Worm (Caenorhabditis elegans) whole organism, late embryonic: Measurements from ENCODE around the gene Y53C12B.7.
A peak's percentile ranks its signal among the peaks of the same experiment; 100 is the strongest.

ENCODE experiments used
- C08G9.2 ChIP-seq: sonication (generic microtip); optimal IDR thresholded peaks from 2 replicates; lab custom pipeline; 2016; ENCODE audit warnings: mild to moderate bottlenecking, missing genetic modification characterization, moderate library complexity, missing compliant biosample characterization
- F13H6.1 ChIP-seq: sonication (generic microtip); optimal IDR thresholded peaks from 2 replicates; lab custom pipeline; 2016; ENCODE audit warnings: missing genetic modification characterization, missing compliant biosample characterization
- K02D7.2 ChIP-seq: sonication (generic microtip); optimal IDR thresholded peaks from 2 replicates; lab custom pipeline; 2017; ENCODE audit warnings: mild to moderate bottlenecking, missing genetic modification characterization, missing compliant biosample characterization
- T23F11.4 ChIP-seq: fragments of 200-800 bp; sonication (Bioruptor generic); optimal IDR thresholded peaks from 2 replicates; lab custom pipeline; 2018; ENCODE audit warnings: mild to moderate bottlenecking, missing genetic modification characterization, missing compliant biosample characterization
- Y22D7AL.16 ChIP-seq: sonication (generic microtip); optimal IDR thresholded peaks from 2 replicates; lab custom pipeline; 2016; ENCODE audit warnings: missing genetic modification characterization, missing compliant biosample characterization
- ahr-1 ChIP-seq: sonication (generic microtip); optimal IDR thresholded peaks from 2 replicates; lab custom pipeline; 2016; ENCODE audit warnings: missing genetic modification characterization, missing compliant biosample characterization
- ama-1 ChIP-seq: fragments of 150-350 bp; optimal IDR thresholded peaks from 2 replicates; lab custom pipeline; 2014
- ceh-14 ChIP-seq: sonication (generic microtip); optimal IDR thresholded peaks from 2 replicates; lab custom pipeline; 2016; ENCODE audit warnings: missing genotype, missing genetic modification characterization, missing compliant biosample characterization
- ceh-18 ChIP-seq: sonication (generic microtip); optimal IDR thresholded peaks from 2 replicates; lab custom pipeline; 2016; ENCODE audit warnings: missing genetic modification characterization, missing compliant biosample characterization
- ceh-2 ChIP-seq: sonication (generic microtip); optimal IDR thresholded peaks from 2 replicates; lab custom pipeline; 2016; ENCODE audit warnings: missing genotype, missing genetic modification characterization, missing compliant biosample characterization
- ceh-22 ChIP-seq: sonication (generic microtip); optimal IDR thresholded peaks from 2 replicates; lab custom pipeline; 2017; ENCODE audit warnings: missing biosample characterization, missing genetic modification characterization
- ceh-31 ChIP-seq: sonication (generic microtip); optimal IDR thresholded peaks from 2 replicates; lab custom pipeline; 2016; ENCODE audit warnings: missing genetic modification characterization, missing compliant biosample characterization
- ceh-45 ChIP-seq: fragments of 200-800 bp; sonication (Bioruptor generic); IDR thresholded peaks from 2 replicates; pipeline ENCODE4 v1.3.6; 2022; ENCODE audit warnings: missing genetic modification reagents, missing genetic modification characterization, missing compliant biosample characterization
- ceh-48 ChIP-seq: sonication (generic microtip); optimal IDR thresholded peaks from 2 replicates; lab custom pipeline; 2016; ENCODE audit warnings: missing genetic modification characterization, inconsistent platforms, missing compliant biosample characterization
- ceh-9 ChIP-seq: sonication (generic microtip); optimal IDR thresholded peaks from 2 replicates; lab custom pipeline; 2016; ENCODE audit warnings: mild to moderate bottlenecking, missing genetic modification characterization, inconsistent platforms, missing compliant biosample characterization
- che-1 ChIP-seq: sonication (generic microtip); optimal IDR thresholded peaks from 2 replicates; lab custom pipeline; 2016; ENCODE audit warnings: mild to moderate bottlenecking, missing genetic modification characterization, missing compliant biosample characterization
- dmd-4 ChIP-seq: sonication (generic microtip); optimal IDR thresholded peaks from 2 replicates; lab custom pipeline; 2016; ENCODE audit warnings: borderline replicate concordance, missing genetic modification characterization, missing compliant biosample characterization
- dve-1 ChIP-seq: sonication (generic microtip); optimal IDR thresholded peaks from 2 replicates; lab custom pipeline; 2017; ENCODE audit warnings: antibody characterized with exemption, mild to moderate bottlenecking, missing genetic modification characterization, missing compliant biosample characterization
- ets-4 ChIP-seq: sonication (generic microtip); optimal IDR thresholded peaks from 2 replicates; lab custom pipeline; 2016; ENCODE audit warnings: missing genetic modification characterization, missing compliant biosample characterization
- fax-1 ChIP-seq: sonication (generic microtip); optimal IDR thresholded peaks from 2 replicates; lab custom pipeline; 2016; ENCODE audit warnings: missing genotype, missing genetic modification characterization, missing compliant biosample characterization
- fkh-10 ChIP-seq: fragments of 150-350 bp; optimal IDR thresholded peaks from 2 replicates; lab custom pipeline; 2014; ENCODE audit warnings: missing biosample characterization, missing genetic modification reagents, missing genetic modification characterization
- gmeb-2 ChIP-seq: sonication (generic microtip); optimal IDR thresholded peaks from 2 replicates; lab custom pipeline; 2016; ENCODE audit warnings: missing genetic modification characterization, inconsistent platforms, missing compliant biosample characterization
- hlh-13 ChIP-seq: fragments of 200-800 bp; sonication (Bioruptor generic); optimal IDR thresholded peaks from 2 replicates; lab custom pipeline; 2018; ENCODE audit warnings: mild to moderate bottlenecking, missing genetic modification characterization, missing compliant biosample characterization
- hlh-15 ChIP-seq: sonication (generic microtip); optimal IDR thresholded peaks from 2 replicates; lab custom pipeline; 2016; ENCODE audit warnings: missing genetic modification characterization, missing compliant biosample characterization
- hlh-30 ChIP-seq: sonication (generic microtip); optimal IDR thresholded peaks from 2 replicates; lab custom pipeline; 2017; ENCODE audit warnings: antibody characterized with exemption, missing genetic modification characterization, missing compliant biosample characterization; ENCODE audit not compliant: insufficient read depth
- hlh-6 ChIP-seq: sonication (generic microtip); optimal IDR thresholded peaks from 2 replicates; lab custom pipeline; 2016; ENCODE audit warnings: missing genotype, missing genetic modification characterization, missing compliant biosample characterization
- hlh-8 ChIP-seq: sonication (generic microtip); optimal IDR thresholded peaks from 2 replicates; lab custom pipeline; 2016; ENCODE audit warnings: missing genotype, missing genetic modification characterization, missing compliant biosample characterization
- lim-6 ChIP-seq: sonication (generic microtip); optimal IDR thresholded peaks from 2 replicates; lab custom pipeline; 2016; ENCODE audit warnings: missing genetic modification characterization, missing compliant biosample characterization
- lin-11 ChIP-seq: fragments of 200-800 bp; sonication (Bioruptor generic); optimal IDR thresholded peaks from 2 replicates; lab custom pipeline; 2018; ENCODE audit warnings: mild to moderate bottlenecking, missing genetic modification characterization, missing compliant biosample characterization
- mec-3 ChIP-seq: sonication (generic microtip); optimal IDR thresholded peaks from 2 replicates; lab custom pipeline; 2016; ENCODE audit warnings: borderline replicate concordance, missing genetic modification characterization, missing compliant biosample characterization
- nhr-11 ChIP-seq: fragments of 150-350 bp; optimal IDR thresholded peaks from 2 replicates; lab custom pipeline; 2014; ENCODE audit warnings: missing biosample characterization, missing genetic modification characterization
- nhr-232 ChIP-seq: sonication (generic microtip); optimal IDR thresholded peaks from 2 replicates; lab custom pipeline; 2016; ENCODE audit warnings: missing genetic modification characterization, missing compliant biosample characterization
- npax-4 ChIP-seq: sonication (generic microtip); optimal IDR thresholded peaks from 2 replicates; lab custom pipeline; 2016; ENCODE audit warnings: missing genetic modification characterization, missing compliant biosample characterization
- odd-2 ChIP-seq: sonication (generic microtip); optimal IDR thresholded peaks from 2 replicates; lab custom pipeline; 2017; ENCODE audit warnings: antibody characterized with exemption, mild to moderate bottlenecking, missing genetic modification characterization, missing compliant biosample characterization
- pag-3 ChIP-seq: sonication (generic microtip); optimal IDR thresholded peaks from 2 replicates; lab custom pipeline; 2016; ENCODE audit warnings: missing compliant biosample characterization, missing genetic modification characterization, borderline replicate concordance
- pax-1 ChIP-seq: fragments of 150-350 bp; optimal IDR thresholded peaks from 2 replicates; lab custom pipeline; 2014; ENCODE audit warnings: missing biosample characterization, missing genetic modification characterization
- pha-2 ChIP-seq: sonication (generic microtip); optimal IDR thresholded peaks from 2 replicates; lab custom pipeline; 2017; ENCODE audit warnings: mild to moderate bottlenecking, missing genetic modification characterization, missing compliant biosample characterization
- pha-4 ChIP-seq: fragments of 150-350 bp; optimal IDR thresholded peaks from 2 replicates; lab custom pipeline; 2018; ENCODE audit warnings: missing biosample characterization, missing genetic modification reagents, missing genetic modification characterization
- pqm-1 ChIP-seq: sonication (generic microtip); optimal IDR thresholded peaks from 2 replicates; lab custom pipeline; 2016; ENCODE audit warnings: missing genetic modification characterization, missing compliant biosample characterization
- pros-1 ChIP-seq: fragments of 150-350 bp; optimal IDR thresholded peaks from 2 replicates; lab custom pipeline; 2014; ENCODE audit warnings: missing biosample characterization, missing genetic modification reagents, missing genetic modification characterization
- ref-2 ChIP-seq: sonication (generic microtip); optimal IDR thresholded peaks from 2 replicates; lab custom pipeline; 2016; ENCODE audit warnings: missing genetic modification characterization, missing compliant biosample characterization
- rnt-1 ChIP-seq: sonication (generic microtip); optimal IDR thresholded peaks from 2 replicates; lab custom pipeline; 2016; ENCODE audit warnings: missing genetic modification characterization, missing compliant biosample characterization
- sox-2 ChIP-seq: fragments of 200-800 bp; sonication (Bioruptor generic); IDR thresholded peaks from 2 replicates; pipeline ENCODE4 v1.3.6; 2022; ENCODE audit warnings: missing genetic modification reagents, missing genetic modification characterization, missing compliant biosample characterization
- sox-4 ChIP-seq: sonication (generic microtip); optimal IDR thresholded peaks from 2 replicates; lab custom pipeline; 2017; ENCODE audit warnings: mild to moderate bottlenecking, missing genetic modification characterization, inconsistent platforms, missing compliant biosample characterization
- ttx-3 ChIP-seq: sonication (generic microtip); optimal IDR thresholded peaks from 2 replicates; lab custom pipeline; 2016; ENCODE audit warnings: missing genetic modification reagents, missing genetic modification characterization, missing compliant biosample characterization
- unc-3 ChIP-seq, 2 experiments: fragments of 200-800 bp in 1 of 2; sonication (Bioruptor generic) in 1 of 2; sonication (generic microtip) in 1 of 2; conservative IDR thresholded peaks in 1 of 2; optimal IDR thresholded peaks in 1 of 2; 2 replicates each; pipeline versions ENCODE4 v1.3.6 to Lab custom; 2016 to 2022; ENCODE audit warnings: missing compliant biosample characterization in 2 of 2, missing genetic modification characterization in 2 of 2, missing genetic modification reagents in 1 of 2
- unc-42 ChIP-seq: sonication (generic microtip); optimal IDR thresholded peaks from 2 replicates; lab custom pipeline; 2016; ENCODE audit warnings: missing genotype, missing genetic modification characterization, missing compliant biosample characterization
- unc-55 ChIP-seq: sonication (generic microtip); optimal IDR thresholded peaks from 2 replicates; lab custom pipeline; 2017; ENCODE audit warnings: missing biosample characterization, missing genetic modification reagents, missing genetic modification characterization
- unc-86 ChIP-seq: sonication (generic microtip); optimal IDR thresholded peaks from 2 replicates; lab custom pipeline; 2016; ENCODE audit warnings: missing genetic modification characterization, missing compliant biosample characterization

Y53C12B.7 gene

ce11 chrII:9716417-9717039 lies 36.5 kb downstream of the Y53C12B.7 start, which contains the start of gene wee-1.3 (continued):
- TF ChIP-seq ceh-18 = no peak
- TF ChIP-seq ceh-45 (GFP tag; lab: Robert Waterston, UW) = no peak
- TF ChIP-seq ceh-31 (tag; lab: Kevin White, UChicago) = peak; percentile 54
- TF ChIP-seq hlh-15 (tag; lab: Kevin White, UChicago) = no peak
- TF ChIP-seq Y22D7AL.16 (tag; lab: Kevin White, UChicago) = no peak
- TF ChIP-seq fax-1 (tag; lab: Kevin White, UChicago) = no peak
- TF ChIP-seq unc-86 (tag; lab: Kevin White, UChicago) = no peak
- no peak for TF ChIP-seq ttx-3 (tag; lab: Kevin White, UChicago)
- TF ChIP-seq ceh-22 (tag; lab: Kevin White, UChicago) = no peak
- no peak for TF ChIP-seq ets-4 (tag; lab: Kevin White, UChicago)
- peak; percentile 24 for TF ChIP-seq ceh-14 (tag; lab: Kevin White, UChicago)
- no peak for TF ChIP-seq lim-6 (tag; lab: Kevin White, UChicago)
- TF ChIP-seq C08G9.2 (tag; lab: Kevin White, UChicago) = peak; percentile 20
- TF ChIP-seq nhr-11 (tag; lab: Kevin White, UChicago) = peak; percentile 35
- no peak for TF ChIP-seq pag-3 (tag; lab: Kevin White, UChicago)
- no peak for TF ChIP-seq T23F11.4 (GFP tag; lab: Kevin White, UChicago)
- no peak for TF ChIP-seq unc-55
- no peak for TF ChIP-seq odd-2 (tag; lab: Kevin White, UChicago)
- TF ChIP-seq nhr-232 (tag; lab: Kevin White, UChicago) = no peak
- no peak for TF ChIP-seq hlh-30 (tag; lab: Kevin White, UChicago)
- TF ChIP-seq sox-2 (GFP tag; lab: Robert Waterston, UW) = 0 out of 2 replicates have a peak, but pooled peaks have one; percentile 15
- no peak for TF ChIP-seq lin-11 (tag; lab: Kevin White, UChicago)
- no peak for TF ChIP-seq pqm-1
- peak; percentile 10 for TF ChIP-seq ceh-2
- TF ChIP-seq fkh-10 = no peak
- TF ChIP-seq ahr-1 (tag; lab: Kevin White, UChicago) = no peak
- no peak for TF ChIP-seq hlh-13 (GFP tag; lab: Kevin White, UChicago)
- TF ChIP-seq gmeb-2 (tag; lab: Kevin White, UChicago) = no peak
- TF ChIP-seq F13H6.1 = no peak
- peak; percentile 22 for TF ChIP-seq dve-1 (tag; lab: Kevin White, UChicago)
- TF ChIP-seq ref-2 (tag; lab: Kevin White, UChicago) = peak; percentile 53
- TF ChIP-seq che-1 (tag; lab: Kevin White, UChicago) = no peak
- no peak for TF ChIP-seq unc-3 (GFP tag; conservative IDR thresholded peaks at IDR 0.05; lab: Robert Waterston, UW)
- TF ChIP-seq unc-3 (tag; optimal IDR thresholded peaks at IDR 0.05; lab: Kevin White, UChicago) = no peak
- no peak for TF ChIP-seq K02D7.2 (tag; lab: Kevin White, UChicago)
- peak; percentile 53 for TF ChIP-seq unc-42 (tag; lab: Kevin White, UChicago)
- TF ChIP-seq pax-1 (tag; lab: Kevin White, UChicago) = peak; percentile 5
- TF ChIP-seq rnt-1 = no peak
- no peak for TF ChIP-seq dmd-4
- TF ChIP-seq pros-1 (tag; lab: Kevin White, UChicago) = no peak
- no peak for TF ChIP-seq hlh-8 (tag; lab: Kevin White, UChicago)
- TF ChIP-seq ceh-9 = no peak
- TF ChIP-seq ama-1 (lab: Kevin White, UChicago) = no peak
- no peak for TF ChIP-seq hlh-6 (tag; lab: Kevin White, UChicago)
- TF ChIP-seq npax-4 = no peak
- TF ChIP-seq sox-4 (tag; lab: Kevin White, UChicago) = no peak
- TF ChIP-seq ceh-48 (tag; lab: Kevin White, UChicago) = no peak
- TF ChIP-seq mec-3 (tag; lab: Kevin White, UChicago) = no peak
- TF ChIP-seq pha-2 (tag; lab: Kevin White, UChicago) = no peak
- TF ChIP-seq pha-4 (tag; lab: Kevin White, UChicago) = no peak
